Fruit fly (Drosophila melanogaster) whole organism, embryonic: ENCODE data around the gene put.

Experiments used
- CG10321 ChIP-seq: fragments of 200-800 bp; sonication (Bioruptor generic); IDR thresholded peaks from 2 replicates; pipeline ENCODE4 v1.3.6; 2022; ENCODE audit warnings: missing biosample characterization, missing genetic modification characterization
- CG11247 ChIP-seq: fragments of 200-800 bp; sonication (Bioruptor generic); IDR thresholded peaks from 2 replicates; pipeline ENCODE4 v1.3.6; 2022; ENCODE audit warnings: missing biosample characterization, missing genetic modification characterization
- CG11723 ChIP-seq: fragments of 200-800 bp; sonication (Bioruptor generic); optimal IDR thresholded peaks from 2 replicates; lab custom pipeline; 2017; ENCODE audit warnings: missing biosample characterization, mild to moderate bottlenecking, missing genetic modification characterization
- CG14667 ChIP-seq: fragments of 200-800 bp; sonication (Bioruptor generic); IDR thresholded peaks from 2 replicates; pipeline ENCODE4 v1.3.6; 2022; ENCODE audit warnings: missing biosample characterization, missing genetic modification characterization
- CG15479 ChIP-seq: fragments of 200-800 bp; sonication (Bioruptor generic); optimal IDR thresholded peaks from 3 replicates; lab custom pipeline; 2019; ENCODE audit warnings: missing biosample characterization, mild to moderate bottlenecking, missing genetic modification characterization, moderate library complexity
- CG15514 ChIP-seq: fragments of 200-800 bp; sonication (Bioruptor generic); optimal IDR thresholded peaks from 3 replicates; lab custom pipeline; 2017; ENCODE audit warnings: missing biosample characterization, missing genetic modification characterization, mild to moderate bottlenecking, moderate library complexity, missing genetic modification reagents
- CG15601 ChIP-seq: fragments of 200-800 bp; sonication (Bioruptor generic); optimal IDR thresholded peaks from 3 replicates; lab custom pipeline; 2019; ENCODE audit warnings: missing biosample characterization, mild to moderate bottlenecking, missing genetic modification characterization, moderate library complexity
- CG1602 ChIP-seq: fragments of 200-800 bp; sonication (Bioruptor generic); optimal IDR thresholded peaks from 3 replicates; lab custom pipeline; 2016; ENCODE audit warnings: missing biosample characterization, missing genetic modification characterization
- CG16779 ChIP-seq: fragments of 200-800 bp; sonication (Bioruptor generic); IDR thresholded peaks from 2 replicates; pipeline ENCODE4 v1.3.6; 2022; ENCODE audit warnings: missing biosample characterization, missing genetic modification characterization
- CG3065 ChIP-seq: fragments of 200-800 bp; sonication (Bioruptor generic); optimal IDR thresholded peaks from 2 replicates; lab custom pipeline; 2016; ENCODE audit warnings: missing biosample characterization, missing genetic modification characterization
- CG31388 ChIP-seq: fragments of 200-800 bp; sonication (Bioruptor generic); optimal IDR thresholded peaks from 2 replicates; lab custom pipeline; 2016; ENCODE audit warnings: missing biosample characterization, missing genetic modification characterization
- CG32772 ChIP-seq: fragments of 200-800 bp; sonication (Bioruptor generic); IDR thresholded peaks from 2 replicates; pipeline ENCODE4 v1.3.6; 2022; ENCODE audit warnings: missing biosample characterization, missing genetic modification characterization
- CG33557 ChIP-seq: fragments of 200-800 bp; sonication (Bioruptor generic); optimal IDR thresholded peaks from 2 replicates; lab custom pipeline; 2019; ENCODE audit warnings: missing biosample characterization, mild to moderate bottlenecking, missing genetic modification characterization, moderate library complexity
- CG3995 ChIP-seq: fragments of 200-800 bp; sonication (Bioruptor generic); optimal IDR thresholded peaks from 3 replicates; lab custom pipeline; 2016; ENCODE audit warnings: missing biosample characterization, missing genetic modification characterization
- CG43689 ChIP-seq: fragments of 200-800 bp; sonication (Bioruptor generic); IDR thresholded peaks from 2 replicates; pipeline ENCODE4 v1.3.6; 2022; ENCODE audit warnings: missing biosample characterization, missing genetic modification characterization
- CG5953 ChIP-seq: fragments of 200-800 bp; sonication (Bioruptor generic); IDR thresholded peaks from 2 replicates; pipeline ENCODE4 v1.3.6; 2022; ENCODE audit warnings: missing biosample characterization, missing genetic modification characterization
- CG9727 ChIP-seq: fragments of 200-800 bp; sonication (Bioruptor generic); optimal IDR thresholded peaks from 3 replicates; lab custom pipeline; 2017; ENCODE audit warnings: missing biosample characterization, mild to moderate bottlenecking, missing genetic modification characterization
- CG9876 ChIP-seq: fragments of 200-800 bp; sonication (Bioruptor generic); optimal IDR thresholded peaks from 2 replicates; lab custom pipeline; 2016; ENCODE audit warnings: missing biosample characterization, missing genetic modification characterization
- CkIIα-i1 ChIP-seq: fragments of 200-800 bp; sonication (Bioruptor generic); IDR thresholded peaks from 2 replicates; pipeline ENCODE4 v1.3.6; 2022; ENCODE audit warnings: missing biosample characterization, missing genetic modification characterization
- D19B ChIP-seq: fragments of 200-800 bp; sonication (Bioruptor generic); optimal IDR thresholded peaks from 2 replicates; lab custom pipeline; 2017; ENCODE audit warnings: missing biosample characterization, mild to moderate bottlenecking, missing genetic modification characterization
- Dad ChIP-seq: fragments of 200-800 bp; sonication (Bioruptor generic); optimal IDR thresholded peaks from 3 replicates; lab custom pipeline; 2016; ENCODE audit warnings: missing biosample characterization, missing genetic modification characterization
- Deaf1 ChIP-seq: fragments of 200-800 bp; optimal IDR thresholded peaks from 3 replicates; lab custom pipeline; 2019; ENCODE audit warnings: missing biosample characterization, mild to moderate bottlenecking, missing genetic modification characterization, moderate library complexity
- Dek ChIP-seq: fragments of 200-800 bp; sonication (Bioruptor generic); optimal IDR thresholded peaks from 3 replicates; lab custom pipeline; 2019; ENCODE audit warnings: missing biosample characterization, mild to moderate bottlenecking, missing genetic modification characterization, moderate library complexity
- Dp ChIP-seq: fragments of 200-800 bp; sonication (Bioruptor generic); optimal IDR thresholded peaks from 2 replicates; lab custom pipeline; 2018; ENCODE audit warnings: missing biosample characterization, mild to moderate bottlenecking, missing genetic modification characterization, moderate library complexity
- HLHmδ ChIP-seq: fragments of 200-800 bp; sonication (Bioruptor generic); optimal IDR thresholded peaks from 2 replicates; lab custom pipeline; 2018; ENCODE audit warnings: missing biosample characterization, mild to moderate bottlenecking, missing genetic modification characterization, moderate library complexity
- HmgD ChIP-seq: fragments of 200-800 bp; sonication (Bioruptor generic); optimal IDR thresholded peaks from 3 replicates; lab custom pipeline; 2016; ENCODE audit warnings: missing biosample characterization, missing genetic modification characterization
- Jarid2 ChIP-seq: fragments of 200-800 bp; sonication (Bioruptor generic); optimal IDR thresholded peaks from 3 replicates; lab custom pipeline; 2017; ENCODE audit warnings: mild to moderate bottlenecking, missing biosample characterization, missing genetic modification reagents, missing genetic modification characterization
- NC2α ChIP-seq: fragments of 200-800 bp; sonication (Bioruptor generic); optimal IDR thresholded peaks from 2 replicates; lab custom pipeline; 2016; ENCODE audit warnings: missing biosample characterization, missing genetic modification characterization
- NfI ChIP-seq: fragments of 200-800 bp; sonication (Bioruptor generic); optimal IDR thresholded peaks from 3 replicates; lab custom pipeline; 2018; ENCODE audit warnings: missing biosample characterization, mild to moderate bottlenecking, missing genetic modification characterization, moderate library complexity
- Scr ChIP-seq: fragments of 200-800 bp; sonication (Bioruptor generic); IDR thresholded peaks from 2 replicates; pipeline ENCODE4 v1.3.6; 2022; ENCODE audit warnings: missing biosample characterization, missing genetic modification characterization; ENCODE audit not compliant: partially characterized antibody
- Sry-β ChIP-seq: fragments of 200-800 bp; sonication (Bioruptor generic); optimal IDR thresholded peaks from 2 replicates; lab custom pipeline; 2018; ENCODE audit warnings: missing biosample characterization, mild to moderate bottlenecking, missing genetic modification characterization, moderate library complexity
- Trl ChIP-seq, 3 experiments: fragments of >200 bp in 2 of 3; fragments of 200-800 bp in 1 of 3; sonication (Bioruptor generic) in 1 of 3; optimal IDR thresholded peaks; 2 replicates in 1 of 3; 3 replicates in 2 of 3; lab custom pipeline; 2016 to 2017; ENCODE audit warnings: missing biosample characterization in 1 of 3, missing genetic modification characterization in 1 of 3
- Xrp1 ChIP-seq: fragments of 200-800 bp; sonication (Bioruptor generic); IDR thresholded peaks from 2 replicates; pipeline ENCODE4 v1.3.6; 2022; ENCODE audit warnings: missing biosample characterization, missing genetic modification characterization
- aop ChIP-seq: fragments of 200-800 bp; sonication (Bioruptor generic); IDR thresholded peaks from 2 replicates; pipeline ENCODE4 v1.3.6; 2022; ENCODE audit warnings: missing biosample characterization, missing genetic modification characterization
- ap ChIP-seq: fragments of 200-800 bp; sonication (Bioruptor generic); IDR thresholded peaks from 2 replicates; pipeline ENCODE4 v1.3.6; 2022; ENCODE audit warnings: missing biosample characterization, missing genetic modification characterization
- ato ChIP-seq: fragments of 200-800 bp; sonication (Bioruptor generic); IDR thresholded peaks from 2 replicates; pipeline ENCODE4 v1.3.6; 2022; ENCODE audit warnings: missing biosample characterization, missing genetic modification characterization; ENCODE audit not compliant: partially characterized antibody
- chn ChIP-seq: fragments of 200-800 bp; sonication (Bioruptor generic); optimal IDR thresholded peaks from 2 replicates; lab custom pipeline; 2016; ENCODE audit warnings: missing biosample characterization, missing genetic modification characterization
- crp ChIP-seq, 2 experiments: fragments of 200-800 bp; sonication (Bioruptor generic); optimal IDR thresholded peaks; 2 replicates in 1 of 2; 3 replicates in 1 of 2; lab custom pipeline; 2017; ENCODE audit warnings: missing biosample characterization in 2 of 2, missing genetic modification characterization in 2 of 2, mild to moderate bottlenecking in 1 of 2, moderate library complexity in 1 of 2
- da ChIP-seq: fragments of 200-800 bp; sonication (Bioruptor generic); optimal IDR thresholded peaks from 2 replicates; lab custom pipeline; 2016; ENCODE audit warnings: missing biosample characterization, missing genetic modification characterization
- gfzf ChIP-seq: fragments of 200-800 bp; sonication (Bioruptor generic); optimal IDR thresholded peaks from 2 replicates; lab custom pipeline; 2016; ENCODE audit warnings: missing biosample characterization, mild to moderate bottlenecking, missing genetic modification characterization, moderate library complexity
- ham ChIP-seq: fragments of 200-800 bp; sonication (Bioruptor generic); IDR thresholded peaks from 2 replicates; pipeline ENCODE4 v1.3.6; 2022; ENCODE audit warnings: missing biosample characterization, missing genetic modification characterization
- hbn ChIP-seq: fragments of 200-800 bp; sonication (Bioruptor generic); IDR thresholded peaks from 2 replicates; pipeline ENCODE4 v1.3.6; 2022; ENCODE audit warnings: missing biosample characterization, missing genetic modification characterization; ENCODE audit not compliant: partially characterized antibody
- lola ChIP-seq, 3 experiments: fragments of >200 bp in 2 of 3; fragments of 200-800 bp in 1 of 3; sonication (Bioruptor generic) in 1 of 3; optimal IDR thresholded peaks; 2 replicates each; lab custom pipeline; 2017 to 2019; ENCODE audit warnings: missing biosample characterization in 3 of 3, missing genetic modification characterization in 3 of 3, mild to moderate bottlenecking in 1 of 3, moderate library complexity in 1 of 3
- nerfin-2 ChIP-seq: fragments of 200-800 bp; sonication (Bioruptor generic); IDR thresholded peaks from 2 replicates; pipeline ENCODE4 v1.3.6; 2022; ENCODE audit warnings: missing biosample characterization, missing genetic modification characterization; ENCODE audit not compliant: partially characterized antibody
- nom ChIP-seq: fragments of 200-800 bp; sonication (Bioruptor generic); optimal IDR thresholded peaks from 2 replicates; lab custom pipeline; 2017; ENCODE audit warnings: missing biosample characterization, missing genetic modification characterization, mild to moderate bottlenecking, moderate library complexity, missing genetic modification reagents
- pros ChIP-seq: fragments of 200-800 bp; sonication (Bioruptor generic); optimal IDR thresholded peaks from 3 replicates; lab custom pipeline; 2019; ENCODE audit warnings: missing biosample characterization, mild to moderate bottlenecking, missing genetic modification characterization, moderate library complexity
- sob ChIP-seq: fragments of 200-800 bp; sonication (Bioruptor generic); IDR thresholded peaks from 2 replicates; pipeline ENCODE4 v1.3.6; 2022; ENCODE audit warnings: missing biosample characterization, missing genetic modification characterization
- trem ChIP-seq: fragments of 200-800 bp; optimal IDR thresholded peaks from 3 replicates; lab custom pipeline; 2019; ENCODE audit warnings: missing biosample characterization, mild to moderate bottlenecking, missing genetic modification characterization, moderate library complexity
- twi ChIP-seq: fragments of 200-800 bp; optimal IDR thresholded peaks from 2 replicates; lab custom pipeline; 2019; ENCODE audit warnings: missing biosample characterization, mild to moderate bottlenecking, missing genetic modification characterization, moderate library complexity
- tx ChIP-seq: fragments of 200-800 bp; sonication (Bioruptor generic); optimal IDR thresholded peaks from 2 replicates; lab custom pipeline; 2016; ENCODE audit warnings: missing biosample characterization, missing genetic modification characterization

The put gene

DNA sequence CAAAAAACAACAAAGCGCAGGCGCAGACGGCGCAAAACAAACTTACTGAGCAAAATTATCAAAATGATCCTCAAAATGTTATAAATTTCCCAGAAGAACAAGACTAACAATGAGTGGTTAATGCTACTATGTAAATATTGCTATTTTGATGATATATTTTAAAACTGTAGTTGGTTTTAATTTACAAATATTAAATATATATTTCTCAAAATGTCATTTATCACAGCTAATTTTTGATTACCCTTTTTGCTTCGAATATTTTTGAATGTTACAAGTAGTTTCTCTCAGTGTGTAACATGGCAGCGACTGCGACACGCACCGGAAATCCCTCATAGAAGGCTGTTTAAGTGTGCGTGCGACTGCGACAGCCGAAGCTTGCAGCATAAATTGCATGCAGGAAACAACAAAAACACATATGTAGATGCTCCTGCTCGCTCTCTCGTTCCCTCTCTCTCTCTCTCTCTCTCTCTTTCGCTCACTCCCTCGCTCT lies 27.5 kb downstream of the put start (continued):
- TF ChIP-seq CG15514 (GFP tag; lab: Kevin White, UChicago) (no peak), CG15479 (GFP tag; lab: Kevin White, UChicago) (peak; percentile 70), ap (GFP tag; lab: Robert Waterston, UW) (no peak), gfzf (GFP tag; lab: Kevin White, UChicago) (no peak), ato (GFP tag; lab: Robert Waterston, UW) (no peak), CG31388 (GFP tag; lab: Kevin White, UChicago) (no peak), CG3065 (GFP tag; lab: Kevin White, UChicago) (no peak), lola (GFP tag; optimal IDR thresholded peaks at IDR 0.05; lab: Kevin White, UChicago) (peak in 1 of 3 experiments; percentile 56), Sry-β (no peak), CG3995 (no peak), HLHmδ (peak; percentile 35), CG11247 (no peak), Scr (GFP tag; lab: Robert Waterston, UW) (no peak), Deaf1 (tag; lab: Kevin White, UChicago) (no peak), CG1602 (GFP tag; lab: Kevin White, UChicago) (peak; percentile 22), nerfin-2 (GFP tag; lab: Robert Waterston, UW) (no peak), trem (tag; lab: Kevin White, UChicago) (peak; percentile 21), da (no peak), Dad (GFP tag; lab: Kevin White, UChicago) (no peak), CG15601 (no peak), CG9727 (GFP tag; lab: Kevin White, UChicago) (peak; percentile 52), ham (GFP tag; lab: Robert Waterston, UW) (no peak), CG5953 (no peak), NC2α (GFP tag; lab: Kevin White, UChicago) (no peak), CkIIα-i1 (no peak), CG33557 (GFP tag; lab: Kevin White, UChicago) (peak; percentile 6), tx (GFP tag; lab: Kevin White, UChicago) (no peak), CG11723 (GFP tag; lab: Kevin White, UChicago) (no peak), Xrp1 (GFP tag; lab: Robert Waterston, UW) (peak; percentile 67), CG43689 (GFP tag; lab: Robert Waterston, UW) (no peak), chn (GFP tag; lab: Kevin White, UChicago) (no peak), Jarid2 (GFP tag; lab: Kevin White, UChicago) (no peak), sob (GFP tag; lab: Robert Waterston, UW) (no peak), Trl (optimal IDR thresholded peaks at IDR 0.05; lab: Kevin White, UChicago) (peak; percentile 49 to 50), Trl (GFP tag; optimal IDR thresholded peaks at IDR 0.05; lab: Kevin White, UChicago) (no peak), CG16779 (GFP tag; lab: Robert Waterston, UW) (no peak), NfI (GFP tag; lab: Kevin White, UChicago) (no peak), HmgD (GFP tag; lab: Kevin White, UChicago) (no peak), nom (peak; percentile 7), crp (GFP tag; optimal IDR thresholded peaks at IDR 0.05; lab: Kevin White, UChicago) (no peak), Dp (GFP tag; lab: Kevin White, UChicago) (no peak), CG10321 (no peak), hbn (no peak), Dek (tag; lab: Kevin White, UChicago) (no peak), twi (peak; percentile 70), CG9876 (GFP tag; lab: Kevin White, UChicago) (no peak), CG14667 (GFP tag; lab: Robert Waterston, UW) (no peak), aop (GFP tag; lab: Robert Waterston, UW) (no peak), D19B (GFP tag; lab: Kevin White, UChicago) (no peak), pros (GFP tag; lab: Kevin White, UChicago) (no peak), CG32772 (no peak)
